Fruit fly (Drosophila melanogaster): ENCODE data around the gene Helz.

dm6 chr3L:14847415-14847814 lies 57.7 kb downstream of the Helz start:
- no peak for TF ChIP-seq EcR (GFP tag; optimal IDR thresholded peaks at IDR 0.05)
- TF ChIP-seq Dll (optimal IDR thresholded peaks at IDR 0.05) = no peak
- TF ChIP-seq usp (GFP tag; optimal IDR thresholded peaks at IDR 0.05) = no peak
